Worm (Caenorhabditis elegans) whole organism, young adult: ENCODE measurements around the gene F43G6.16.

ENCODE experiments used
- B0035.1 ChIP-seq: sonication (generic microtip); optimal IDR thresholded peaks from 2 replicates; lab custom pipeline; 2016; ENCODE audit warnings: missing genetic modification characterization, mild to moderate bottlenecking, missing compliant biosample characterization, missing genotype, missing genetic modification reagents
- C06A6.2 ChIP-seq: fragments of 200-800 bp; sonication (Bioruptor generic); conservative IDR thresholded peaks from 2 replicates; pipeline ENCODE4 v1.3.6; 2022; ENCODE audit warnings: missing genetic modification characterization, missing compliant biosample characterization
- F10E7.11 ChIP-seq: sonication (generic microtip); optimal IDR thresholded peaks from 2 replicates; lab custom pipeline; 2017; ENCODE audit warnings: mild to moderate bottlenecking, missing genetic modification characterization, moderate library complexity, missing compliant biosample characterization
- F33H1.4 ChIP-seq: fragments of 200-800 bp; sonication (Bioruptor generic); IDR thresholded peaks from 2 replicates; pipeline ENCODE4 v1.3.6; 2022; ENCODE audit warnings: missing genetic modification reagents, missing genetic modification characterization, missing compliant biosample characterization
- F57A8.1 ChIP-seq: fragments of 200-800 bp; sonication (Bioruptor generic); optimal IDR thresholded peaks from 2 replicates; lab custom pipeline; 2018; ENCODE audit warnings: mild to moderate bottlenecking, missing genetic modification characterization, moderate library complexity, missing compliant biosample characterization
- aptf-2 ChIP-seq: fragments of 200-800 bp; sonication (Bioruptor generic); conservative IDR thresholded peaks from 2 replicates; pipeline ENCODE4 v1.3.6; 2022; ENCODE audit warnings: missing genetic modification reagents, missing genetic modification characterization, missing compliant biosample characterization
- athp-1 ChIP-seq: sonication (generic microtip); optimal IDR thresholded peaks from 2 replicates; lab custom pipeline; 2017; ENCODE audit warnings: mild to moderate bottlenecking, missing genetic modification characterization, missing compliant biosample characterization
- attf-3 ChIP-seq: fragments of 200-800 bp; sonication (Bioruptor generic); conservative IDR thresholded peaks from 2 replicates; pipeline ENCODE4 v1.3.6; 2022; ENCODE audit warnings: missing genetic modification reagents, missing genetic modification characterization, missing compliant biosample characterization
- cebp-1 ChIP-seq, 2 experiments: fragments of 200-800 bp in 1 of 2; sonication (Bioruptor generic) in 1 of 2; sonication (generic microtip) in 1 of 2; IDR thresholded peaks in 1 of 2; optimal IDR thresholded peaks in 1 of 2; 2 replicates each; pipeline versions ENCODE4 v1.3.6 to Lab custom; 2017 to 2022; ENCODE audit warnings: missing compliant biosample characterization in 2 of 2, missing genetic modification characterization in 2 of 2, mild to moderate bottlenecking in 1 of 2, missing genetic modification reagents in 1 of 2, moderate library complexity in 1 of 2
- chd-7 ChIP-seq: sonication (generic microtip); optimal IDR thresholded peaks from 2 replicates; lab custom pipeline; 2016; ENCODE audit warnings: mild to moderate bottlenecking, missing genetic modification characterization, moderate library complexity, missing compliant biosample characterization
- die-1 ChIP-seq: sonication (generic microtip); optimal IDR thresholded peaks from 2 replicates; lab custom pipeline; 2016; ENCODE audit warnings: missing genotype, mild to moderate bottlenecking, missing genetic modification characterization, missing compliant biosample characterization
- ets-4 ChIP-seq: fragments of 200-800 bp; sonication (Bioruptor generic); optimal IDR thresholded peaks from 2 replicates; lab custom pipeline; 2018; ENCODE audit warnings: mild to moderate bottlenecking, missing genetic modification characterization, missing compliant biosample characterization
- gei-17 ChIP-seq: fragments of 200-800 bp; sonication (Bioruptor generic); optimal IDR thresholded peaks from 2 replicates; lab custom pipeline; 2018; ENCODE audit warnings: mild to moderate bottlenecking, missing genetic modification characterization, missing compliant biosample characterization
- hmg-1.2 ChIP-seq: fragments of 200-800 bp; sonication (Bioruptor generic); IDR thresholded peaks from 2 replicates; pipeline ENCODE4 v1.3.6; 2022; ENCODE audit warnings: missing genetic modification reagents, missing genetic modification characterization, missing compliant biosample characterization
- hrde-1 ChIP-seq: sonication (generic microtip); optimal IDR thresholded peaks from 2 replicates; lab custom pipeline; 2016; ENCODE audit warnings: missing genetic modification characterization, mild to moderate bottlenecking, missing compliant biosample characterization, moderate library complexity, missing genotype, missing genetic modification reagents, borderline replicate concordance
- lag-1 ChIP-seq: fragments of 200-800 bp; sonication (Bioruptor generic); IDR thresholded peaks from 2 replicates; pipeline ENCODE4 v1.3.6; 2022; ENCODE audit warnings: missing genetic modification reagents, missing genetic modification characterization, missing compliant biosample characterization
- lin-26 ChIP-seq: fragments of 200-800 bp; sonication (Bioruptor generic); IDR thresholded peaks from 2 replicates; pipeline ENCODE4 v1.3.6; 2022; ENCODE audit warnings: missing genetic modification reagents, missing genetic modification characterization, missing compliant biosample characterization
- lin-40 ChIP-seq: sonication (generic microtip); optimal IDR thresholded peaks from 2 replicates; lab custom pipeline; 2016; ENCODE audit warnings: missing genetic modification characterization, mild to moderate bottlenecking, missing compliant biosample characterization, missing genotype, missing genetic modification reagents
- nhr-80 ChIP-seq: sonication (generic microtip); optimal IDR thresholded peaks from 2 replicates; lab custom pipeline; 2016; ENCODE audit warnings: missing genetic modification characterization, missing compliant biosample characterization
- pbrm-1 ChIP-seq: fragments of 200-800 bp; sonication (Bioruptor generic); IDR thresholded peaks from 2 replicates; pipeline ENCODE4 v1.3.6; 2022; ENCODE audit warnings: missing genetic modification reagents, missing genetic modification characterization, missing compliant biosample characterization
- sea-2 ChIP-seq: fragments of 200-800 bp; sonication (Bioruptor generic); IDR thresholded peaks from 2 replicates; pipeline ENCODE4 v1.3.6; 2022; ENCODE audit warnings: missing genetic modification characterization, missing compliant biosample characterization
- snpc-3.4 ChIP-seq: sonication (generic microtip); optimal IDR thresholded peaks from 2 replicates; lab custom pipeline; 2017; ENCODE audit warnings: missing genetic modification characterization, mild to moderate bottlenecking, missing compliant biosample characterization, antibody characterized with exemption, moderate library complexity, missing genotype, missing genetic modification reagents
- snpc-4 ChIP-seq, 5 experiments: fragments of 150-350 bp in 1 of 5; sonication (generic microtip) in 4 of 5; optimal IDR thresholded peaks; 2 replicates each; lab custom pipeline; 2014 to 2018; ENCODE audit warnings: missing genetic modification characterization in 5 of 5, missing biosample characterization in 3 of 5, antibody characterized with exemption in 2 of 5, mild to moderate bottlenecking in 2 of 5, missing compliant biosample characterization in 2 of 5, missing genotype in 2 of 5, moderate library complexity in 2 of 5, missing genetic modification reagents in 1 of 5
- tbx-9 ChIP-seq: sonication (generic microtip); optimal IDR thresholded peaks from 2 replicates; lab custom pipeline; 2016; ENCODE audit warnings: borderline replicate concordance, missing genetic modification characterization, inconsistent platforms, missing compliant biosample characterization
- xnd-1 ChIP-seq: sonication (generic microtip); optimal IDR thresholded peaks from 2 replicates; lab custom pipeline; 2016; ENCODE audit warnings: missing genotype, missing genetic modification reagents, missing genetic modification characterization, missing compliant biosample characterization
- zfh-2 ChIP-seq: fragments of 200-800 bp; sonication (Bioruptor generic); conservative IDR thresholded peaks from 2 replicates; pipeline ENCODE4 v1.3.6; 2022; ENCODE audit warnings: missing genetic modification reagents, missing genetic modification characterization, missing compliant biosample characterization
- ztf-28 ChIP-seq: fragments of 200-800 bp; sonication (Bioruptor generic); IDR thresholded peaks from 2 replicates; pipeline ENCODE4 v1.3.6; 2022; ENCODE audit warnings: missing genetic modification reagents, missing genetic modification characterization, missing compliant biosample characterization
- ztf-3 ChIP-seq: fragments of 200-800 bp; sonication (Bioruptor generic); optimal IDR thresholded peaks from 2 replicates; lab custom pipeline; 2018; ENCODE audit warnings: mild to moderate bottlenecking, missing genetic modification characterization, missing compliant biosample characterization

The F43G6.16 gene

DNA sequence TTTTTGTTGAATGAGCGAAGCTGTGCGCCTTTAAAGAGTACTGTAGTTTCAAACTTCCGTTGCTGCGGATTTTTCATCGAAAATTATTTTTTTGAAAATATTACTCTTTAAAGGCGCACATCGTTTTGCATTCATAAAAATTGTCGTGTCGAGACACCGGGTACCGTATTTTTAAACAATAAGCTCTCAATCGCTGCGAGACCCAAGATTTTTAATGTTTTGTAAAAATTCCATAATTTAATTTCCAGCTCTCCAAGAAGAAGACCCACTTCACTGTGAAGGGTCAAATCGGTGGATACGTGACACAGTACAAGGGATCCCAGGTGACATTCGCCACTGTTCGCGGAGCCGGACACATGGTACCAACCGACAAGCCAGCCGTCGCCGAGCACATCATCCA is 40.1 kb downstream of the F43G6.16 start (continued):
- TF ChIP-seq sea-2 (GFP tag; lab: Robert Waterston, UW) (no peak), athp-1 (tag; lab: Kevin White, UChicago) (no peak)

DNA sequence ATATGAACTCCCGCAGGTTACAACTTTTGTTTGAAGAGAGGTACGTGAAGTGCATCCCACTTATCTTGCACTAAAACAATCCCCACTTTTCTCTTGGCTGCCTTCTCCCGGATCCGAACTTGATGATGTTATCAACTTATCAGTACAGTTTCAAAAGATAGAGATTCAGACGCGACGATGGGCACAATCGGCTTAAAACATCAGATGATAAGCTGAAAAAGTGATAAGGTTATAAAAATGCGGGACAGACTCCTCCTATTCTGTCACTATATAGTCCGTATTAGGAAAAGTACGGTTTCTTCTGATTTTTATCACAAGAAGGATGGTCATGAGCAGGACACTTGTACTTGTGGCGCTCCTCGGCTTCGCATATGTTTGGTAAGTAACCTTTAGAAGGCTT is 43.2 kb downstream of the F43G6.16 start, which contains the start of gene ctsa-1.2:
TSS of gene ctsa-1.2 (plus strand) at position 160 of the 400 bp plus-strand sequence.
- TF ChIP-seq zfh-2 = no peak
- TF ChIP-seq ets-4 (GFP tag; lab: Kevin White, UChicago) = peak; percentile 1
- TF ChIP-seq nhr-80 = peak; percentile 68
- no peak for TF ChIP-seq xnd-1
- TF ChIP-seq ztf-3 (GFP tag; lab: Kevin White, UChicago) = no peak

- TF ChIP-seq F57A8.1 (GFP tag; lab: Kevin White, UChicago) = no peak
- TF ChIP-seq lag-1 = no peak
- TF ChIP-seq tbx-9 (tag; lab: Kevin White, UChicago) = no peak
- TF ChIP-seq attf-3 = no peak
- no peak for TF ChIP-seq F10E7.11
- no peak for TF ChIP-seq cebp-1 (GFP tag; IDR thresholded peaks at IDR 0.05; lab: Robert Waterston, UW)
- TF ChIP-seq cebp-1 (tag; optimal IDR thresholded peaks at IDR 0.05; lab: Kevin White, UChicago) = no peak
- TF ChIP-seq aptf-2 (GFP tag; lab: Robert Waterston, UW) = no peak
- no peak for TF ChIP-seq hrde-1
- TF ChIP-seq chd-7 (tag; lab: Kevin White, UChicago) = no peak
- TF ChIP-seq B0035.1 (tag; lab: Kevin White, UChicago) = no peak
- no peak for TF ChIP-seq F33H1.4 (GFP tag; lab: Robert Waterston, UW)
- no peak for TF ChIP-seq ztf-28 (GFP tag; lab: Robert Waterston, UW)
- peak; percentile 82 for TF ChIP-seq hmg-1.2 (GFP tag; lab: Robert Waterston, UW)
- no peak for TF ChIP-seq C06A6.2
- no peak for TF ChIP-seq snpc-3.4 (tag; lab: Kevin White, UChicago)
- TF ChIP-seq ets-4 (GFP tag; lab: Kevin White, UChicago) = no peak
- TF ChIP-seq lin-40 (tag; lab: Kevin White, UChicago) = peak; percentile 15
Measured at ce11 chrII:11737347-11737746, 45.1 kb downstream of the F43G6.16 start.

DNA sequence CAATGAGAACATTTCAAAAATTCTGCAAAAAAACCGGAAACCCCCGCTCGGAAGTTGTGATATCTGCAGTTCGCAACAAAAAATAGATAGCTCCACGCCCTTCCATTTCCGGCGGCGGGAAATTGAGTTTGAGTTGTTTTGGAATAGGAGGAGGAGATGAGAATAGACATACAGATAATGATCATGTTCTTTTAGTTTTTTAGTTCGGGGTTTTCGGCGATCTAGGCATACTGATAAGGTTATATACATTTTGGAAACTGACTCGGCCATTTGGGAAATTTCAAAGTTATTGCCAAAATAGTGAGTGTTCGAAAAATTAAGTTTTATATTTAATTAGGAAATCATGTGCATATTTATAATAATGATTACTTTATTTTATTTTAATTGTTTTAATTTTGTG is 48.6 kb downstream of the F43G6.16 start:
- TF ChIP-seq lin-26 (GFP tag; lab: Robert Waterston, UW) (no peak), lag-1 (no peak), die-1 (tag; lab: Kevin White, UChicago) (no peak), gei-17 (no peak), chd-7 (tag; lab: Kevin White, UChicago) (no peak)

ce11 chrII:11732513-11732912 is 49.9 kb downstream of the F43G6.16 start, which contains the start of gene F13D12.8:
Gene F13D12.8, minus strand, starts transcription at chrII:11732594.
- TF ChIP-seq snpc-4 (GFP tag; optimal IDR thresholded peaks at IDR 0.05; lab: Kevin White, UChicago) (no peak), snpc-4 (tag; optimal IDR thresholded peaks at IDR 0.05; lab: Kevin White, UChicago) (peak in 1 of 4 experiments; percentile 14), pbrm-1 (GFP tag; lab: Robert Waterston, UW) (no peak)
